Worm (Caenorhabditis elegans): ENCODE results near the gene F09E5.11.

DNA sequence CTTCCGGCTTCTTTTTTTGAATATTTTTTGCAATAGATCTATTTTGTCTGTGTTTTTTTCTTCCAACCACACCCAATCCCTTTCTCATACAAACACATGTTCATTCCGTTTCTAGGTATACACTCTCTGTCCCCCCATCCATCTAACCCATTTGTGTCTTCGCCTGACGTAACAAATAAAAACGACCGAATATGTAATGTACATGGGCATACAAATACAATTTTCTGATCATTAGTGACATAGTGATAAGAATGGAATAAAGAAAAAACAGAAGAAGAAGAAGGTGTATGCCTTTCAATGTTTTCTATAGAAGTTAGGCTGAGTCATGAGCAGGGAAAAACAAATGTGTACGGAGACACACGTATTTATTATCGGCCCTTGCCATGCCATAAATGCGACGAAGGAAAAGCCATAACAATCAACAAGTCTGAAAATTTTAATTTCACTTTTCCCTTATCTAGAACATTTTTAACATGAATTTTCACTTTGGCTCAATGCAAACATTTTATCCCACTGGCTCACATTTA lies 24.2 kb downstream of the F09E5.11 start:
- TF ChIP-seq unc-130 (GFP tag; optimal IDR thresholded peaks at IDR 0.05) (no peak), T07F8.4 (tag; optimal IDR thresholded peaks at IDR 0.05) (no peak), ztf-18 (tag; optimal IDR thresholded peaks at IDR 0.05) (no peak), snpc-1.3 (tag; optimal IDR thresholded peaks at IDR 0.05; ENCODE audit: insufficient read depth) (no peak), dpff-1 (tag; optimal IDR thresholded peaks at IDR 0.05) (no peak), mes-4 (tag; optimal IDR thresholded peaks at IDR 0.05) (no peak)

All from whole organism, young adult.